Fruit fly (Drosophila melanogaster): ENCODE data around the gene Ubr3.

Ubr3 gene

dm6 chrX:7968215-7968799 lies 32.6 kb downstream of the Ubr3 start, which contains the start of gene sws (continued):
- no peak for TF ChIP-seq lov (optimal IDR thresholded peaks at IDR 0.05)
- TF ChIP-seq lov (GFP tag; IDR thresholded peaks at IDR 0.05): no peak
- peak; percentile 41 for TF ChIP-seq Abd-B (GFP tag; optimal IDR thresholded peaks at IDR 0.05)
- no peak for TF ChIP-seq ci (GFP tag; IDR thresholded peaks at IDR 0.05)
- TF ChIP-seq pfk (GFP tag; optimal IDR thresholded peaks at IDR 0.05): no peak
- TF ChIP-seq CG2202 (tag; optimal IDR thresholded peaks at IDR 0.05): no peak
- peak; percentile 8 for TF ChIP-seq CG18011 (GFP tag; optimal IDR thresholded peaks at IDR 0.05)
- peak; percentile 73 for TF ChIP-seq CG13287 (GFP tag; IDR thresholded peaks at IDR 0.05; ENCODE audit: partially characterized antibody)
- TF ChIP-seq Optix (GFP tag; IDR thresholded peaks at IDR 0.05): no peak
- TF ChIP-seq fd3F (GFP tag; optimal IDR thresholded peaks at IDR 0.05): peak; percentile 39
- TF ChIP-seq CG17912 (GFP tag; optimal IDR thresholded peaks at IDR 0.05): no peak
- peak; percentile 16 for TF ChIP-seq dmrt99B (tag; optimal IDR thresholded peaks at IDR 0.05)
- no peak for TF ChIP-seq Neu2 (GFP tag; optimal IDR thresholded peaks at IDR 0.05; ENCODE audit: borderline replicate concordance)
- no peak for TF ChIP-seq B-H2 (GFP tag; optimal IDR thresholded peaks at IDR 0.05)
- TF ChIP-seq CG17612 (GFP tag; IDR thresholded peaks at IDR 0.05): no peak
- TF ChIP-seq HLH54F (GFP tag; optimal IDR thresholded peaks at IDR 0.05): no peak
- TF ChIP-seq NC2α (GFP tag; optimal IDR thresholded peaks at IDR 0.05): no peak
- TF ChIP-seq scrt (GFP tag; optimal IDR thresholded peaks at IDR 0.05): no peak
- no peak for TF ChIP-seq CG34422 (GFP tag; IDR thresholded peaks at IDR 0.05)
- no peak for TF ChIP-seq NK7.1 (GFP tag; optimal IDR thresholded peaks at IDR 0.05)
- no peak for TF ChIP-seq CG31388 (GFP tag; optimal IDR thresholded peaks at IDR 0.05)
- TF ChIP-seq Rfx (GFP tag; IDR thresholded peaks at IDR 0.05): no peak; the same call in 1 of the 2 replicates
- TF ChIP-seq ham (GFP tag; IDR thresholded peaks at IDR 0.05): no peak
- TF ChIP-seq CG14965 (GFP tag; optimal IDR thresholded peaks at IDR 0.05; ENCODE audit: borderline replicate concordance): no peak
- TF ChIP-seq tin (GFP tag; optimal IDR thresholded peaks at IDR 0.05): peak; percentile 19
- TF ChIP-seq CG12071 (GFP tag; optimal IDR thresholded peaks at IDR 0.05): no peak
- peak; percentile 51 for TF ChIP-seq nmo (GFP tag; optimal IDR thresholded peaks at IDR 0.05)
- TF ChIP-seq Hr78 (GFP tag; optimal IDR thresholded peaks at IDR 0.05): no peak
- TF ChIP-seq kay (GFP tag; optimal IDR thresholded peaks at IDR 0.05): no peak
- peak; percentile 7 for TF ChIP-seq trem (tag; optimal IDR thresholded peaks at IDR 0.05)
- TF ChIP-seq Fer2 (tag; optimal IDR thresholded peaks at IDR 0.05): peak; percentile 19
- TF ChIP-seq Hr3 (GFP tag; optimal IDR thresholded peaks at IDR 0.05): peak; percentile 41
- no peak for TF ChIP-seq TFAM (GFP tag; optimal IDR thresholded peaks at IDR 0.05)
- TF ChIP-seq sug (tag; optimal IDR thresholded peaks at IDR 0.05): peak; percentile 19
- peak; percentile 43 for TF ChIP-seq CG15514 (GFP tag; optimal IDR thresholded peaks at IDR 0.05)
- TF ChIP-seq fd64A (GFP tag; optimal IDR thresholded peaks at IDR 0.05): no peak
- TF ChIP-seq CG43689 (GFP tag; IDR thresholded peaks at IDR 0.05): no peak
- TF ChIP-seq Dll (GFP tag; IDR thresholded peaks at IDR 0.05; ENCODE audit: partially characterized antibody): peak; percentile 69; the same call in 3 of the 4 replicates
- no peak for TF ChIP-seq trh (GFP tag; optimal IDR thresholded peaks at IDR 0.05)
- TF ChIP-seq ems (GFP tag; optimal IDR thresholded peaks at IDR 0.05): no peak
- no peak for TF ChIP-seq kni (GFP tag; optimal IDR thresholded peaks at IDR 0.05)
- no peak for TF ChIP-seq toy (GFP tag; IDR thresholded peaks at IDR 0.05)
- TF ChIP-seq nau (GFP tag; optimal IDR thresholded peaks at IDR 0.05): no peak
- TF ChIP-seq unc-4 (GFP tag; IDR thresholded peaks at IDR 0.05; ENCODE audit: partially characterized antibody): peak; percentile 68
- TF ChIP-seq dm (GFP tag; optimal IDR thresholded peaks at IDR 0.05): no peak
- peak; percentile 50 for TF ChIP-seq CG2120 (GFP tag; optimal IDR thresholded peaks at IDR 0.05)
- no peak for TF ChIP-seq stc (GFP tag; IDR thresholded peaks at IDR 0.05)
- no peak for TF ChIP-seq CG9609 (GFP tag; optimal IDR thresholded peaks at IDR 0.05)
- TF ChIP-seq CG4730 (GFP tag; IDR thresholded peaks at IDR 0.05): no peak
- TF ChIP-seq CG10274 (GFP tag; optimal IDR thresholded peaks at IDR 0.05): no peak

All from whole organism, embryonic.